Worm (Caenorhabditis elegans): ENCODE data around the gene srh-308.
"Not testable (repeated sequence)": the region's sequence is repeated elsewhere in the genome, so short reads cannot be mapped to it uniquely, and the experiment has no call there.

- TF ChIP-seq nhr-11 (tag; optimal IDR thresholded peaks at IDR 0.05); ama-1 (optimal IDR thresholded peaks at IDR 0.05); fos-1 (tag; optimal IDR thresholded peaks at IDR 0.05); lin-11 (tag; optimal IDR thresholded peaks at IDR 0.05); lin-39 (tag; optimal IDR thresholded peaks at IDR 0.05); alr-1 (tag; optimal IDR thresholded peaks at IDR 0.05); unc-62 (GFP tag; optimal IDR thresholded peaks at IDR 0.05); elt-3 (tag; optimal IDR thresholded peaks at IDR 0.05); ztf-4 (tag; optimal IDR thresholded peaks at IDR 0.05): not testable (repeated sequence)
Observed at ce11 chrV:14038328-14039084, 21.1 kb upstream of the srh-308 start, which contains the start of gene vps-39.
